Fruit fly (Drosophila melanogaster) whole organism, embryonic: ENCODE results near the gene CG32333.

Source experiments
- Atf3 ChIP-seq: fragments of 200-800 bp; sonication (Bioruptor generic); optimal IDR thresholded peaks from 3 replicates; lab custom pipeline; 2016; ENCODE audit warnings: missing biosample characterization, missing genetic modification characterization
- Bteb2 ChIP-seq: fragments of 200-800 bp; sonication (Bioruptor generic); optimal IDR thresholded peaks from 2 replicates; lab custom pipeline; 2016; ENCODE audit warnings: missing biosample characterization, missing genetic modification characterization
- CG10274 ChIP-seq: fragments of 200-800 bp; sonication (Bioruptor generic); optimal IDR thresholded peaks from 3 replicates; lab custom pipeline; 2017; ENCODE audit warnings: missing biosample characterization, mild to moderate bottlenecking, missing genetic modification characterization
- CG10959 ChIP-seq: fragments of 200-800 bp; sonication (Bioruptor generic); IDR thresholded peaks from 2 replicates; pipeline ENCODE4 v1.3.6; 2022; ENCODE audit warnings: missing biosample characterization, missing genetic modification characterization
- CG11696 ChIP-seq: fragments of 200-800 bp; sonication (Bioruptor generic); IDR thresholded peaks from 2 replicates; pipeline ENCODE4 v1.3.6; 2022; ENCODE audit warnings: missing biosample characterization, missing genetic modification characterization
- CG12071 ChIP-seq: fragments of 200-800 bp; sonication (Bioruptor generic); optimal IDR thresholded peaks from 3 replicates; lab custom pipeline; 2018; ENCODE audit warnings: missing biosample characterization, mild to moderate bottlenecking, missing genetic modification characterization
- CG12299 ChIP-seq: fragments of 200-800 bp; sonication (Bioruptor generic); optimal IDR thresholded peaks from 2 replicates; lab custom pipeline; 2018; ENCODE audit warnings: missing biosample characterization, mild to moderate bottlenecking, missing genetic modification characterization
- CG1233 ChIP-seq: fragments of 200-800 bp; sonication (Bioruptor generic); optimal IDR thresholded peaks from 4 replicates; lab custom pipeline; 2018; ENCODE audit warnings: missing biosample characterization, mild to moderate bottlenecking, missing genetic modification characterization
- CG12942 ChIP-seq: fragments of 200-800 bp; sonication (Bioruptor generic); optimal IDR thresholded peaks from 3 replicates; lab custom pipeline; 2016; ENCODE audit warnings: missing biosample characterization, missing genetic modification characterization
- CG14710 ChIP-seq: fragments of 200-800 bp; sonication (Bioruptor generic); optimal IDR thresholded peaks from 3 replicates; lab custom pipeline; 2019; ENCODE audit warnings: missing biosample characterization, mild to moderate bottlenecking, missing genetic modification characterization, moderate library complexity
- CG1529 ChIP-seq: fragments of 200-800 bp; sonication (Bioruptor generic); optimal IDR thresholded peaks from 3 replicates; lab custom pipeline; 2018; ENCODE audit warnings: missing biosample characterization, missing genetic modification characterization
- CG16813 ChIP-seq: fragments of 200-800 bp; sonication (Bioruptor generic); IDR thresholded peaks from 3 replicates; pipeline ENCODE4 v1.3.6; 2022; ENCODE audit warnings: missing biosample characterization, missing genetic modification characterization; ENCODE audit not compliant: partially characterized antibody
- CG17829 ChIP-seq: fragments of 200-800 bp; optimal IDR thresholded peaks from 2 replicates; lab custom pipeline; 2019; ENCODE audit warnings: missing biosample characterization, mild to moderate bottlenecking, missing genetic modification characterization, moderate library complexity
- CG18011 ChIP-seq: fragments of 200-800 bp; sonication (Bioruptor generic); optimal IDR thresholded peaks from 2 replicates; lab custom pipeline; 2017; ENCODE audit warnings: missing biosample characterization, missing genetic modification characterization, mild to moderate bottlenecking, moderate library complexity, missing genotype
- CG2120 ChIP-seq: fragments of 200-800 bp; sonication (Bioruptor generic); optimal IDR thresholded peaks from 3 replicates; lab custom pipeline; 2016; ENCODE audit warnings: missing biosample characterization, missing genetic modification characterization
- CG2129 ChIP-seq: fragments of 200-800 bp; sonication (Bioruptor generic); IDR thresholded peaks from 2 replicates; pipeline ENCODE4 v1.3.6; 2022; ENCODE audit warnings: missing biosample characterization, missing genetic modification characterization; ENCODE audit not compliant: partially characterized antibody
- CG30020 ChIP-seq: fragments of 200-800 bp; optimal IDR thresholded peaks from 2 replicates; lab custom pipeline; 2019; ENCODE audit warnings: missing biosample characterization, mild to moderate bottlenecking, missing genetic modification characterization, moderate library complexity
- CG3065 ChIP-seq: fragments of 200-800 bp; sonication (Bioruptor generic); optimal IDR thresholded peaks from 2 replicates; lab custom pipeline; 2016; ENCODE audit warnings: missing biosample characterization, missing genetic modification characterization
- CG3847 ChIP-seq: fragments of 200-800 bp; sonication (Bioruptor generic); IDR thresholded peaks from 2 replicates; pipeline ENCODE4 v1.3.6; 2022; ENCODE audit warnings: missing biosample characterization, missing genetic modification characterization
- CG42726 ChIP-seq: fragments of 200-800 bp; sonication (Bioruptor generic); IDR thresholded peaks from 2 replicates; pipeline ENCODE4 v1.3.6; 2022; ENCODE audit warnings: missing biosample characterization, missing genetic modification characterization; ENCODE audit not compliant: partially characterized antibody
- CG4282 ChIP-seq: fragments of 200-800 bp; sonication (Bioruptor generic); optimal IDR thresholded peaks from 2 replicates; lab custom pipeline; 2016; ENCODE audit warnings: missing biosample characterization, missing genetic modification characterization
- CG4328 ChIP-seq: fragments of 200-800 bp; sonication (Bioruptor generic); optimal IDR thresholded peaks from 3 replicates; lab custom pipeline; 2017; ENCODE audit warnings: missing biosample characterization, missing genetic modification reagents, missing genetic modification characterization
- CG4730 ChIP-seq: fragments of 200-800 bp; sonication (Bioruptor generic); IDR thresholded peaks from 2 replicates; pipeline ENCODE4 v1.3.6; 2022; ENCODE audit warnings: missing biosample characterization, missing genetic modification characterization
- CG6854 ChIP-seq: fragments of 200-800 bp; sonication (Bioruptor generic); optimal IDR thresholded peaks from 3 replicates; lab custom pipeline; 2017; ENCODE audit warnings: missing biosample characterization, mild to moderate bottlenecking, missing genetic modification characterization
- CG8359 ChIP-seq: fragments of 200-800 bp; sonication (Bioruptor generic); optimal IDR thresholded peaks from 2 replicates; lab custom pipeline; 2017; ENCODE audit warnings: missing biosample characterization, mild to moderate bottlenecking, missing genetic modification characterization, borderline replicate concordance
- CG9727 ChIP-seq: fragments of 200-800 bp; sonication (Bioruptor generic); optimal IDR thresholded peaks from 3 replicates; lab custom pipeline; 2017; ENCODE audit warnings: missing biosample characterization, mild to moderate bottlenecking, missing genetic modification characterization
- CTCF ChIP-seq: fragments of 200-800 bp; sonication (Bioruptor generic); optimal IDR thresholded peaks from 2 replicates; lab custom pipeline; 2017; ENCODE audit warnings: missing biosample characterization, mild to moderate bottlenecking, missing genetic modification characterization, moderate library complexity
- D19A ChIP-seq: fragments of 200-800 bp; optimal IDR thresholded peaks from 3 replicates; lab custom pipeline; 2019; ENCODE audit warnings: missing biosample characterization, mild to moderate bottlenecking, missing genetic modification characterization, moderate library complexity
- Doc3 ChIP-seq: fragments of 200-800 bp; sonication (Bioruptor generic); IDR thresholded peaks from 3 replicates; pipeline ENCODE4 v1.3.6; 2022; ENCODE audit warnings: missing biosample characterization, missing genetic modification characterization; ENCODE audit not compliant: partially characterized antibody
- Drgx ChIP-seq: fragments of 200-800 bp; sonication (Bioruptor generic); IDR thresholded peaks from 2 replicates; pipeline ENCODE4 v1.3.6; 2022; ENCODE audit warnings: missing biosample characterization, missing genetic modification characterization
- Hmx ChIP-seq: fragments of 200-800 bp; sonication (Bioruptor generic); optimal IDR thresholded peaks from 2 replicates; lab custom pipeline; 2016; ENCODE audit warnings: missing biosample characterization, missing genetic modification characterization
- Hr39 ChIP-seq: fragments of >200 bp; optimal IDR thresholded peaks from 2 replicates; lab custom pipeline; 2017
- Oaz ChIP-seq: fragments of 200-800 bp; sonication (Bioruptor generic); IDR thresholded peaks from 2 replicates; pipeline ENCODE4 v1.3.6; 2022; ENCODE audit warnings: missing biosample characterization, missing genetic modification characterization
- TFAM ChIP-seq: fragments of 200-800 bp; sonication (Bioruptor generic); optimal IDR thresholded peaks from 2 replicates; lab custom pipeline; 2017; ENCODE audit warnings: missing biosample characterization, missing genetic modification characterization, inconsistent platforms
- ato ChIP-seq: fragments of 200-800 bp; sonication (Bioruptor generic); IDR thresholded peaks from 2 replicates; pipeline ENCODE4 v1.3.6; 2022; ENCODE audit warnings: missing biosample characterization, missing genetic modification characterization; ENCODE audit not compliant: partially characterized antibody
- cato ChIP-seq: fragments of 200-800 bp; sonication (Bioruptor generic); optimal IDR thresholded peaks from 2 replicates; lab custom pipeline; 2016; ENCODE audit warnings: missing biosample characterization, missing genetic modification characterization, borderline replicate concordance
- ci ChIP-seq: fragments of 200-800 bp; sonication (Bioruptor generic); IDR thresholded peaks from 3 replicates; pipeline ENCODE4 v1.3.6; 2022; ENCODE audit warnings: missing biosample characterization, missing genetic modification characterization
- crp ChIP-seq, 2 experiments: fragments of 200-800 bp; sonication (Bioruptor generic); optimal IDR thresholded peaks; 2 replicates in 1 of 2; 3 replicates in 1 of 2; lab custom pipeline; 2017; ENCODE audit warnings: missing biosample characterization in 2 of 2, missing genetic modification characterization in 2 of 2, mild to moderate bottlenecking in 1 of 2, moderate library complexity in 1 of 2
- cwo ChIP-seq: fragments of 200-800 bp; sonication (Bioruptor generic); optimal IDR thresholded peaks from 3 replicates; lab custom pipeline; 2017; ENCODE audit warnings: missing biosample characterization, missing genetic modification characterization, mild to moderate bottlenecking, moderate library complexity, missing genetic modification reagents
- fru ChIP-seq: fragments of >200 bp; optimal IDR thresholded peaks from 2 replicates; lab custom pipeline; 2017
- gcm2 ChIP-seq: fragments of 200-800 bp; sonication (Bioruptor generic); optimal IDR thresholded peaks from 2 replicates; lab custom pipeline; 2016; ENCODE audit warnings: missing biosample characterization, missing genetic modification characterization
- gro ChIP-seq: fragments of 200-800 bp; sonication (Bioruptor generic); optimal IDR thresholded peaks from 2 replicates; lab custom pipeline; 2016; ENCODE audit warnings: missing biosample characterization, missing genetic modification characterization
- hth ChIP-seq: fragments of >200 bp; optimal IDR thresholded peaks from 2 replicates; lab custom pipeline; 2017; ENCODE audit warnings: inconsistent platforms
- jing ChIP-seq: fragments of 200-800 bp; sonication (Bioruptor generic); optimal IDR thresholded peaks from 2 replicates; lab custom pipeline; 2018; ENCODE audit warnings: missing biosample characterization, mild to moderate bottlenecking, missing genetic modification characterization
- klu ChIP-seq: fragments of 200-800 bp; sonication (Bioruptor generic); IDR thresholded peaks from 2 replicates; pipeline ENCODE4 v1.3.6; 2022; ENCODE audit warnings: missing biosample characterization, missing genetic modification characterization
- odd ChIP-seq: fragments of 200-800 bp; sonication (Bioruptor generic); optimal IDR thresholded peaks from 2 replicates; lab custom pipeline; 2017; ENCODE audit warnings: missing biosample characterization, mild to moderate bottlenecking, missing genetic modification characterization
- peb ChIP-seq: fragments of 200-800 bp; sonication (Bioruptor generic); IDR thresholded peaks from 2 replicates; pipeline ENCODE4 v1.3.6; 2022; ENCODE audit warnings: missing biosample characterization, missing genetic modification characterization
- seq ChIP-seq: fragments of 200-800 bp; sonication (Bioruptor generic); IDR thresholded peaks from 2 replicates; pipeline ENCODE4 v1.3.6; 2022; ENCODE audit warnings: missing biosample characterization, missing genetic modification characterization
- stc ChIP-seq: fragments of 200-800 bp; sonication (Bioruptor generic); IDR thresholded peaks from 2 replicates; pipeline ENCODE4 v1.3.6; 2022; ENCODE audit warnings: missing biosample characterization, missing genetic modification characterization
- stwl ChIP-seq: fragments of 200-800 bp; sonication (Bioruptor generic); optimal IDR thresholded peaks from 3 replicates; lab custom pipeline; 2018; ENCODE audit warnings: missing biosample characterization, mild to moderate bottlenecking, missing genetic modification characterization, moderate library complexity
- tup ChIP-seq: fragments of 200-800 bp; sonication (Bioruptor generic); optimal IDR thresholded peaks from 2 replicates; lab custom pipeline; 2016; ENCODE audit warnings: missing biosample characterization, mild to moderate bottlenecking, missing genetic modification characterization, moderate library complexity
- unpg ChIP-seq: fragments of 200-800 bp; sonication (Bioruptor generic); optimal IDR thresholded peaks from 3 replicates; lab custom pipeline; 2018; ENCODE audit warnings: missing biosample characterization, mild to moderate bottlenecking, missing genetic modification characterization, moderate library complexity

Gene CG32333

dm6 chr3L:1323136-1323535 lies 47.4 kb downstream of the CG32333 start (continued):
- TF ChIP-seq CG9727 (GFP tag; lab: Kevin White, UChicago) (peak; percentile 34), CG11696 (GFP tag; lab: Robert Waterston, UW) (peak; percentile 54; the same call in 1 of the 2 replicates), cato (GFP tag; lab: Kevin White, UChicago) (peak; percentile 38), CG2129 (no peak), CG10959 (GFP tag; lab: Robert Waterston, UW) (peak; percentile 44; the same call in 1 of the 2 replicates), CG3065 (GFP tag; lab: Kevin White, UChicago) (peak; percentile 27), CG30020 (tag; lab: Kevin White, UChicago) (peak; percentile 43), CG4328 (GFP tag; lab: Kevin White, UChicago) (peak; percentile 10), CG4730 (GFP tag; lab: Robert Waterston, UW) (peak; percentile 57), CG12942 (GFP tag; lab: Kevin White, UChicago) (peak; percentile 6), CG12299 (tag; lab: Kevin White, UChicago) (no peak), CG1233 (GFP tag; lab: Kevin White, UChicago) (peak; percentile 13), CG6854 (GFP tag; lab: Kevin White, UChicago) (no peak), peb (GFP tag; lab: Robert Waterston, UW) (peak; percentile 68), jing (GFP tag; lab: Kevin White, UChicago) (no peak), seq (GFP tag; lab: Robert Waterston, UW) (no peak), CG1529 (peak; percentile 74), odd (peak; percentile 63), CTCF (GFP tag; lab: Kevin White, UChicago) (no peak), crp (GFP tag; optimal IDR thresholded peaks at IDR 0.05; lab: Kevin White, UChicago) (no peak), CG42726 (no peak), ci (GFP tag; lab: Robert Waterston, UW) (peak; percentile 70), gro (GFP tag; lab: Kevin White, UChicago) (no peak), CG10274 (GFP tag; lab: Kevin White, UChicago) (no peak), ato (no peak), Hr39 (lab: Kevin White, UChicago) (no peak), CG8359 (GFP tag; lab: Kevin White, UChicago) (peak; percentile 49), CG4282 (no peak), fru (lab: Kevin White, UChicago) (no peak), CG14710 (peak; percentile 84), CG2120 (peak; percentile 45), Doc3 (GFP tag; lab: Robert Waterston, UW) (no peak), CG16813 (GFP tag; lab: Robert Waterston, UW) (no peak), D19A (peak; percentile 73), tup (GFP tag; lab: Kevin White, UChicago) (no peak), CG3847 (GFP tag; lab: Robert Waterston, UW) (peak; percentile 52), CG18011 (GFP tag; lab: Kevin White, UChicago) (peak; percentile 24), Bteb2 (peak; percentile 24), cwo (GFP tag; lab: Kevin White, UChicago) (peak; percentile 22), stwl (tag; lab: Kevin White, UChicago) (no peak), gcm2 (GFP tag; lab: Kevin White, UChicago) (peak; percentile 34), Drgx (no peak), CG17829 (tag; lab: Kevin White, UChicago) (peak; percentile 82), CG12071 (GFP tag; lab: Kevin White, UChicago) (peak; percentile 13), klu (GFP tag; lab: Robert Waterston, UW) (no peak), Atf3 (GFP tag; lab: Kevin White, UChicago) (peak; percentile 77), TFAM (GFP tag; lab: Kevin White, UChicago) (peak; percentile 10), hth (lab: Kevin White, UChicago) (no peak), unpg (GFP tag; lab: Kevin White, UChicago) (peak; percentile 77), Oaz (GFP tag; lab: Robert Waterston, UW) (no peak), stc (peak; percentile 51; the same call in 1 of the 2 replicates), Hmx (GFP tag; lab: Kevin White, UChicago) (no peak)
